Fruit fly (Drosophila melanogaster) Kc167 (cell line): ENCODE measurements around the gene Hr39.

ENCODE experiments used
- Sin3A ChIP-seq: fragments of >200 bp; optimal IDR thresholded peaks from 2 replicates; lab custom pipeline; 2018; ENCODE audit warnings: missing external identifiers
- h ChIP-seq: fragments of >200 bp; optimal IDR thresholded peaks from 3 replicates; lab custom pipeline; 2018; ENCODE audit warnings: missing external identifiers
- psq ChIP-seq: fragments of >200 bp; optimal IDR thresholded peaks from 2 replicates; lab custom pipeline; 2017; ENCODE audit warnings: missing external identifiers

dm6 chr2L:21235463-21235862 is 1.6 kb upstream of the Hr39 start:
- TF ChIP-seq h (lab: Kevin White, UChicago) (no peak), psq (lab: Kevin White, UChicago) (no peak), Sin3A (lab: Kevin White, UChicago) (no peak)
